Worm (Caenorhabditis elegans): ENCODE measurements around the gene clec-1.

ce11 chrV:5713510-5713909 is 13.6 kb downstream of the clec-1 start:
- TF ChIP-seq cog-1 (tag; optimal IDR thresholded peaks at IDR 0.05): no peak
- TF ChIP-seq flt-1 (GFP tag; IDR thresholded peaks at IDR 0.05): no peak

Data from whole organism, midembryonic.